Fruit fly (Drosophila melanogaster): Measurements from ENCODE around the gene CG2701.
A peak's percentile ranks its signal among the peaks of the same experiment; 100 is the strongest.

The CG2701 gene

DNA sequence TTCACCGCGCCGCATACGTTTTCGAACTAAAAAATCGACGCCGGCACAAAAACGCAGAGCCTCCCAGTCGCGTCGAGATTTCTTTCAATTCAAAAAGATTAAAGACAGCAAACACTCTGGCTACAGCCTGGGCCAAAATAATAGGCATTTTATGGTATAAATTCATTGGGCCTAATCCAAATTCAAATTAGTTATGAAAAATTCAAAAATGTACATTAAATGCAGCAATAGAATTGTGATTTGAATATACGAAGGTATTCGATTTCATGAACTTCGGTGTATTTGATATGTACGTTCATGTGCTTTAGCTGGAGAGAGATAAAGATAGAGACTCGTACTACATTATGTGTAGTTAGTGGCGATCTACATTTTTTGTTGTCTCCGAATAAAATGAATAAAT lies 23.9 kb upstream of the CG2701 start, which contains the start of gene Syx4 (continued):
- TF ChIP-seq CG3838 (GFP tag; optimal IDR thresholded peaks at IDR 0.05) (peak; percentile 77), hth (optimal IDR thresholded peaks at IDR 0.05) (no peak), CG34224 (GFP tag; IDR thresholded peaks at IDR 0.05; ENCODE audit: partially characterized antibody) (no peak), cato (GFP tag; optimal IDR thresholded peaks at IDR 0.05; ENCODE audit: borderline replicate concordance) (peak; percentile 25), CG4707 (GFP tag; optimal IDR thresholded peaks at IDR 0.05) (peak; percentile 61), chif (GFP tag; optimal IDR thresholded peaks at IDR 0.05) (peak; percentile 78 to 83), CG11504 (tag; optimal IDR thresholded peaks at IDR 0.05) (peak; percentile 92), mld (GFP tag; IDR thresholded peaks at IDR 0.05; ENCODE audit: partially characterized antibody) (no peak), fd3F (GFP tag; optimal IDR thresholded peaks at IDR 0.05) (peak; percentile 92), CG12236 (GFP tag; optimal IDR thresholded peaks at IDR 0.05) (peak; percentile 63), CG34422 (GFP tag; IDR thresholded peaks at IDR 0.05) (peak; percentile 89), chm (GFP tag; IDR thresholded peaks at IDR 0.05) (peak; percentile 92), ranshi (GFP tag; IDR thresholded peaks at IDR 0.05) (peak; percentile 90), CTCF (GFP tag; optimal IDR thresholded peaks at IDR 0.05) (peak; percentile 49), CG15073 (GFP tag; optimal IDR thresholded peaks at IDR 0.05) (no peak), CG3065 (GFP tag; optimal IDR thresholded peaks at IDR 0.05) (peak; percentile 46), CG8089 (GFP tag; optimal IDR thresholded peaks at IDR 0.05) (peak; percentile 80), CG14965 (GFP tag; optimal IDR thresholded peaks at IDR 0.05; ENCODE audit: borderline replicate concordance) (peak; percentile 59), Doc2 (GFP tag; IDR thresholded peaks at IDR 0.05) (0 out of 2 replicates have a peak, but pooled peaks have one; percentile 21), pum (GFP tag; optimal IDR thresholded peaks at IDR 0.05) (peak; percentile 80), Nf-YA (GFP tag; IDR thresholded peaks at IDR 0.05) (peak; percentile 77), HHEX (GFP tag; optimal IDR thresholded peaks at IDR 0.05) (peak; percentile 94), bab2 (GFP tag; optimal IDR thresholded peaks at IDR 0.05) (peak; percentile 89), jing (GFP tag; optimal IDR thresholded peaks at IDR 0.05) (peak; percentile 75), pnt (GFP tag; optimal IDR thresholded peaks at IDR 0.05) (peak; percentile 71), Dad (GFP tag; optimal IDR thresholded peaks at IDR 0.05) (peak; percentile 79), dpn (GFP tag; optimal IDR thresholded peaks at IDR 0.05) (peak; percentile 89 to 92), trh (GFP tag; optimal IDR thresholded peaks at IDR 0.05) (peak; percentile 49), BEAF-32 (GFP tag; optimal IDR thresholded peaks at IDR 0.05) (no peak), tll (GFP tag; optimal IDR thresholded peaks at IDR 0.05) (no peak), pita (GFP tag; optimal IDR thresholded peaks at IDR 0.05) (no peak), Blimp-1 (GFP tag; optimal IDR thresholded peaks at IDR 0.05) (peak; percentile 84), CG34376 (GFP tag; optimal IDR thresholded peaks at IDR 0.05) (peak; percentile 33), psq (GFP tag; optimal IDR thresholded peaks at IDR 0.05) (peak; percentile 50), gro (GFP tag; optimal IDR thresholded peaks at IDR 0.05) (peak; percentile 94), sna (GFP tag; IDR thresholded peaks at IDR 0.05; ENCODE audit: partially characterized antibody) (no peak), dmrt11E (tag; optimal IDR thresholded peaks at IDR 0.05) (peak; percentile 39), CG15601 (tag; optimal IDR thresholded peaks at IDR 0.05) (peak; percentile 78), Bteb2 (GFP tag; optimal IDR thresholded peaks at IDR 0.05) (peak; percentile 87), stc (GFP tag; IDR thresholded peaks at IDR 0.05) (peak; percentile 89), CG17912 (GFP tag; optimal IDR thresholded peaks at IDR 0.05) (no peak), toy (GFP tag; IDR thresholded peaks at IDR 0.05) (peak; percentile 73), CG1603 (tag; optimal IDR thresholded peaks at IDR 0.05) (peak; percentile 94), CG14667 (GFP tag; IDR thresholded peaks at IDR 0.05) (peak; percentile 78), tup (GFP tag; optimal IDR thresholded peaks at IDR 0.05) (peak; percentile 86), CG31388 (GFP tag; optimal IDR thresholded peaks at IDR 0.05) (peak; percentile 65), lola (GFP tag; optimal IDR thresholded peaks at IDR 0.05) (peak in 1 of 3 experiments; percentile 53), CG15479 (GFP tag; optimal IDR thresholded peaks at IDR 0.05) (no peak), CG11085 (GFP tag; IDR thresholded peaks at IDR 0.05) (peak; percentile 84), ro (GFP tag; IDR thresholded peaks at IDR 0.05) (0 out of 2 replicates have a peak, but pooled peaks have one; percentile 11), CG7556 (GFP tag; optimal IDR thresholded peaks at IDR 0.05) (peak; percentile 89)

Measured in whole organism, embryonic.